Fruit fly (Drosophila melanogaster) whole organism, pupa: Measurements from ENCODE around the gene CG31465.

ENCODE experiments used
- CG10348 ChIP-seq: fragments of 200-800 bp; sonication (Bioruptor generic); IDR thresholded peaks from 2 replicates; pipeline ENCODE4 v1.3.6; 2022; ENCODE audit warnings: missing biosample characterization, missing genetic modification characterization
- CG12605 ChIP-seq: fragments of 200-800 bp; sonication (Bioruptor generic); IDR thresholded peaks from 2 replicates; pipeline ENCODE4 v1.3.6; 2022; ENCODE audit warnings: missing biosample characterization, missing genetic modification characterization
- CG17806 ChIP-seq: fragments of 200-800 bp; sonication (Bioruptor generic); optimal IDR thresholded peaks from 2 replicates; lab custom pipeline; 2018; ENCODE audit warnings: missing biosample characterization, mild to moderate bottlenecking, missing genetic modification characterization, moderate library complexity
- CG9948 ChIP-seq: fragments of 200-800 bp; sonication (Bioruptor generic); optimal IDR thresholded peaks from 2 replicates; lab custom pipeline; 2018; ENCODE audit warnings: missing biosample characterization, mild to moderate bottlenecking, missing genetic modification characterization, moderate library complexity
- D1 ChIP-seq: fragments of 200-800 bp; sonication (Bioruptor generic); optimal IDR thresholded peaks from 2 replicates; lab custom pipeline; 2018; ENCODE audit warnings: missing biosample characterization, mild to moderate bottlenecking, missing genetic modification characterization, moderate library complexity
- Pif1A ChIP-seq: fragments of 200-800 bp; sonication (Bioruptor generic); optimal IDR thresholded peaks from 3 replicates; lab custom pipeline; 2016; ENCODE audit warnings: missing biosample characterization, missing genetic modification characterization
- fd96Ca ChIP-seq: fragments of 200-800 bp; sonication (Bioruptor generic); IDR thresholded peaks from 3 replicates; pipeline ENCODE4 v1.3.6; 2022; ENCODE audit warnings: missing biosample characterization, missing genetic modification characterization
- gl ChIP-seq: fragments of 200-800 bp; sonication (Bioruptor generic); optimal IDR thresholded peaks from 2 replicates; lab custom pipeline; 2018; ENCODE audit warnings: missing biosample characterization, mild to moderate bottlenecking, missing genetic modification characterization

DNA sequence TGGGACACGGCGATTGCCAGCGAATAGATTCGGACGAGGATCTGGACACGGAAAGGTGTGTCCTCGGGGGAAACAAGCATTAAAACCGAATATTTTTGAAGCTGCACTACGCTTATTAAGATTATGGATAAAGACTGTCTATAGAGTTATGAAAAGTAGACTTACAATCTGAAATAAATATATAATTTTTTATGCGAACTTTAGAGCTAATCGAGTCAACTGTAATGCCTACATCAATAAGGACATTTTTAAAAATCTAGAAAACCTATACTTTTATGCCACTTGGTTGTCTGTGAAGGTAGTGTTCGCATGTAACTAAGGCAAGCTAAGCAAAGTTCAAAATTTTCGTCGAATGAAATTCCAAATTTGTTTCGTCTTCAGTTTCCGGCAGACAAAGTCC, 7.2 kb upstream of the CG31465 start, which contains the start of gene CG31178:
- TF ChIP-seq fd96Ca = no peak
- TF ChIP-seq CG9948 (tag; lab: Kevin White, UChicago) = no peak
- TF ChIP-seq Pif1A (GFP tag; lab: Kevin White, UChicago) = no peak
- no peak for TF ChIP-seq CG10348
- no peak for TF ChIP-seq CG12605 (GFP tag; lab: Robert Waterston, UW)
- no peak for TF ChIP-seq D1 (tag; lab: Kevin White, UChicago)
- TF ChIP-seq CG17806 (tag; lab: Kevin White, UChicago) = no peak
- TF ChIP-seq gl (tag; lab: Kevin White, UChicago) = no peak
